Worm (Caenorhabditis elegans) whole organism, L2 larva: ENCODE data around the gene ddo-3.
"Not testable (repeated sequence)": the region's sequence is repeated elsewhere in the genome, so short reads cannot be mapped to it uniquely, and the experiment has no call there.

Experiments
- C34F6.9 ChIP-seq: fragments of 150-350 bp; optimal IDR thresholded peaks from 2 replicates; lab custom pipeline; 2014; ENCODE audit warnings: missing biosample characterization, missing genetic modification characterization
- F13H6.1 ChIP-seq: sonication (generic microtip); optimal IDR thresholded peaks from 2 replicates; lab custom pipeline; 2016; ENCODE audit warnings: missing genetic modification characterization, missing compliant biosample characterization
- R02D3.7 ChIP-seq: fragments of 150-350 bp; optimal IDR thresholded peaks from 2 replicates; lab custom pipeline; 2014; ENCODE audit warnings: missing biosample characterization, missing genetic modification characterization
- alr-1 ChIP-seq: fragments of 150-350 bp; optimal IDR thresholded peaks from 2 replicates; lab custom pipeline; 2014; ENCODE audit warnings: missing biosample characterization, missing genetic modification characterization
- aly-2 ChIP-seq: fragments of 150-350 bp; optimal IDR thresholded peaks from 2 replicates; lab custom pipeline; 2014; ENCODE audit warnings: missing biosample characterization, missing genetic modification characterization
- blmp-1 ChIP-seq: sonication (generic microtip); optimal IDR thresholded peaks from 2 replicates; lab custom pipeline; 2017; ENCODE audit warnings: missing genetic modification characterization, mild to moderate bottlenecking, missing compliant biosample characterization, antibody characterized with exemption, moderate library complexity; ENCODE audit not compliant: insufficient read depth
- ceh-16 ChIP-seq: fragments of 150-350 bp; optimal IDR thresholded peaks from 2 replicates; lab custom pipeline; 2014; ENCODE audit warnings: missing biosample characterization, missing genetic modification characterization
- ceh-82 ChIP-seq: fragments of 150-350 bp; optimal IDR thresholded peaks from 2 replicates; lab custom pipeline; 2014; ENCODE audit warnings: missing biosample characterization, missing genetic modification characterization
- crh-2 ChIP-seq: sonication (generic microtip); optimal IDR thresholded peaks from 2 replicates; lab custom pipeline; 2017; ENCODE audit warnings: missing biosample characterization, missing genetic modification characterization
- egl-27 ChIP-seq: sonication (generic microtip); optimal IDR thresholded peaks from 3 replicates; lab custom pipeline; 2017; ENCODE audit warnings: missing biosample characterization, missing genetic modification reagents, missing genetic modification characterization
- fos-1 ChIP-seq: fragments of 150-350 bp; optimal IDR thresholded peaks from 2 replicates; lab custom pipeline; 2014; ENCODE audit warnings: missing biosample characterization, missing genetic modification characterization
- gmeb-1 ChIP-seq: fragments of 150-350 bp; optimal IDR thresholded peaks from 2 replicates; lab custom pipeline; 2014; ENCODE audit warnings: missing biosample characterization, missing genetic modification characterization
- lin-11 ChIP-seq: fragments of 150-350 bp; sonication (generic microtip); optimal IDR thresholded peaks from 2 replicates; lab custom pipeline; 2014; ENCODE audit warnings: missing biosample characterization, missing genetic modification characterization, inconsistent platforms, mixed read lengths
- lin-13 ChIP-seq: fragments of 150-350 bp; optimal IDR thresholded peaks from 2 replicates; lab custom pipeline; 2014; ENCODE audit warnings: missing biosample characterization, missing genetic modification reagents, missing genetic modification characterization
- lin-39 ChIP-seq: fragments of 150-350 bp; optimal IDR thresholded peaks from 2 replicates; lab custom pipeline; 2014; ENCODE audit warnings: missing biosample characterization, missing genetic modification reagents, missing genetic modification characterization
- lsy-2 ChIP-seq, 2 experiments: fragments of 150-350 bp in 1 of 2; sonication (generic microtip) in 1 of 2; optimal IDR thresholded peaks; 2 replicates each; lab custom pipeline; 2014 to 2017; ENCODE audit warnings: missing biosample characterization in 2 of 2, missing genetic modification characterization in 2 of 2
- mbf-1 ChIP-seq: sonication (generic microtip); optimal IDR thresholded peaks from 2 replicates; lab custom pipeline; 2017; ENCODE audit warnings: missing biosample characterization, missing genetic modification characterization
- mdl-1 ChIP-seq, 2 experiments: fragments of 150-350 bp in 1 of 2; sonication (generic microtip) in 1 of 2; optimal IDR thresholded peaks; 2 replicates each; lab custom pipeline; 2017; ENCODE audit warnings: missing biosample characterization in 2 of 2, missing genetic modification characterization in 2 of 2
- nhr-10 ChIP-seq: sonication (generic microtip); optimal IDR thresholded peaks from 2 replicates; lab custom pipeline; 2017; ENCODE audit warnings: missing biosample characterization, missing genetic modification characterization
- nhr-11 ChIP-seq: fragments of 150-350 bp; optimal IDR thresholded peaks from 2 replicates; lab custom pipeline; 2014; ENCODE audit warnings: missing biosample characterization, missing genetic modification characterization
- nhr-12 ChIP-seq: fragments of 150-350 bp; optimal IDR thresholded peaks from 2 replicates; lab custom pipeline; 2014; ENCODE audit warnings: missing biosample characterization, missing genetic modification characterization
- nhr-129 ChIP-seq: fragments of 150-350 bp; optimal IDR thresholded peaks from 2 replicates; lab custom pipeline; 2014; ENCODE audit warnings: missing biosample characterization, missing genetic modification characterization
- nhr-21 ChIP-seq: fragments of 150-350 bp; optimal IDR thresholded peaks from 2 replicates; lab custom pipeline; 2014; ENCODE audit warnings: missing biosample characterization, missing genetic modification characterization
- nhr-23 ChIP-seq: fragments of 150-350 bp; optimal IDR thresholded peaks from 2 replicates; lab custom pipeline; 2014; ENCODE audit warnings: missing biosample characterization, missing genetic modification reagents, missing genetic modification characterization
- nhr-25 ChIP-seq: fragments of 150-350 bp; sonication (generic microtip); optimal IDR thresholded peaks from 3 replicates; lab custom pipeline; 2014; ENCODE audit warnings: missing biosample characterization, missing genetic modification characterization
- nhr-6 ChIP-seq: fragments of 150-350 bp; optimal IDR thresholded peaks from 2 replicates; lab custom pipeline; 2014; ENCODE audit warnings: missing biosample characterization, missing genetic modification characterization
- nhr-77 ChIP-seq: fragments of 150-350 bp; optimal IDR thresholded peaks from 2 replicates; lab custom pipeline; 2014; ENCODE audit warnings: missing biosample characterization, missing genetic modification characterization
- sma-3 ChIP-seq: sonication (generic microtip); optimal IDR thresholded peaks from 2 replicates; lab custom pipeline; 2016; ENCODE audit warnings: missing genetic modification reagents, missing genetic modification characterization, missing compliant biosample characterization
- sma-9 ChIP-seq, 2 experiments: fragments of 150-350 bp in 1 of 2; sonication (generic microtip) in 1 of 2; optimal IDR thresholded peaks; 2 replicates each; lab custom pipeline; 2014 to 2016; ENCODE audit warnings: missing genetic modification characterization in 2 of 2, mild to moderate bottlenecking in 1 of 2, missing biosample characterization in 1 of 2, missing compliant biosample characterization in 1 of 2, missing genetic modification reagents in 1 of 2, moderate library complexity in 1 of 2
- snpc-4 ChIP-seq: fragments of 150-350 bp; optimal IDR thresholded peaks from 2 replicates; lab custom pipeline; 2014; ENCODE audit warnings: missing biosample characterization, missing genetic modification characterization
- unc-39 ChIP-seq: fragments of 150-350 bp; optimal IDR thresholded peaks from 2 replicates; lab custom pipeline; 2014; ENCODE audit warnings: missing biosample characterization, missing genetic modification characterization
- unc-55 ChIP-seq: fragments of 150-350 bp; sonication (generic microtip); optimal IDR thresholded peaks from 3 replicates; lab custom pipeline; 2014; ENCODE audit warnings: missing biosample characterization, missing genetic modification reagents, missing genetic modification characterization
- unc-62 ChIP-seq: fragments of 150-350 bp; optimal IDR thresholded peaks from 2 replicates; lab custom pipeline; 2014; ENCODE audit warnings: missing biosample characterization, missing genetic modification reagents, missing genetic modification characterization
- zag-1 ChIP-seq: fragments of 150-350 bp; optimal IDR thresholded peaks from 2 replicates; lab custom pipeline; 2014; ENCODE audit warnings: missing biosample characterization, missing genetic modification characterization
- ztf-1 ChIP-seq: fragments of 200-800 bp; sonication (Bioruptor generic); conservative IDR thresholded peaks from 2 replicates; pipeline ENCODE4 v1.3.6; 2022; ENCODE audit warnings: missing genetic modification characterization, missing compliant biosample characterization
- ztf-4 ChIP-seq: fragments of 150-350 bp; optimal IDR thresholded peaks from 2 replicates; lab custom pipeline; 2014; ENCODE audit warnings: missing biosample characterization, missing genetic modification characterization

Gene ddo-3

ce11 chrIII:6587564-6587963, at the start of gene ddo-3:
Gene ddo-3, plus strand, starts transcription at chrIII:6587864.
- TF ChIP-seq nhr-12 (tag; lab: Kevin White, UChicago) = no peak
- TF ChIP-seq unc-39 (tag; lab: Kevin White, UChicago) = no peak
- TF ChIP-seq nhr-129 (tag; lab: Kevin White, UChicago) = no peak
- no peak for TF ChIP-seq C34F6.9 (tag; lab: Kevin White, UChicago)
- TF ChIP-seq ztf-1 (GFP tag; lab: Robert Waterston, UW) = no peak
- no peak for TF ChIP-seq nhr-10 (tag; lab: Kevin White, UChicago)
- no peak for TF ChIP-seq aly-2
- no peak for TF ChIP-seq egl-27 (tag; lab: Kevin White, UChicago)
- TF ChIP-seq R02D3.7 (tag; lab: Kevin White, UChicago) = no peak
- no peak for TF ChIP-seq ceh-16 (tag; lab: Kevin White, UChicago)
- TF ChIP-seq alr-1 (tag; lab: Kevin White, UChicago) = no peak
- no peak for TF ChIP-seq ceh-82 (tag; lab: Kevin White, UChicago)
- TF ChIP-seq unc-55 = no peak
- no peak for TF ChIP-seq ztf-4 (tag; lab: Kevin White, UChicago)
- TF ChIP-seq mdl-1 (tag; optimal IDR thresholded peaks at IDR 0.05; lab: Kevin White, UChicago) = no peak
- no peak for TF ChIP-seq blmp-1 (tag; lab: Kevin White, UChicago)

DNA sequence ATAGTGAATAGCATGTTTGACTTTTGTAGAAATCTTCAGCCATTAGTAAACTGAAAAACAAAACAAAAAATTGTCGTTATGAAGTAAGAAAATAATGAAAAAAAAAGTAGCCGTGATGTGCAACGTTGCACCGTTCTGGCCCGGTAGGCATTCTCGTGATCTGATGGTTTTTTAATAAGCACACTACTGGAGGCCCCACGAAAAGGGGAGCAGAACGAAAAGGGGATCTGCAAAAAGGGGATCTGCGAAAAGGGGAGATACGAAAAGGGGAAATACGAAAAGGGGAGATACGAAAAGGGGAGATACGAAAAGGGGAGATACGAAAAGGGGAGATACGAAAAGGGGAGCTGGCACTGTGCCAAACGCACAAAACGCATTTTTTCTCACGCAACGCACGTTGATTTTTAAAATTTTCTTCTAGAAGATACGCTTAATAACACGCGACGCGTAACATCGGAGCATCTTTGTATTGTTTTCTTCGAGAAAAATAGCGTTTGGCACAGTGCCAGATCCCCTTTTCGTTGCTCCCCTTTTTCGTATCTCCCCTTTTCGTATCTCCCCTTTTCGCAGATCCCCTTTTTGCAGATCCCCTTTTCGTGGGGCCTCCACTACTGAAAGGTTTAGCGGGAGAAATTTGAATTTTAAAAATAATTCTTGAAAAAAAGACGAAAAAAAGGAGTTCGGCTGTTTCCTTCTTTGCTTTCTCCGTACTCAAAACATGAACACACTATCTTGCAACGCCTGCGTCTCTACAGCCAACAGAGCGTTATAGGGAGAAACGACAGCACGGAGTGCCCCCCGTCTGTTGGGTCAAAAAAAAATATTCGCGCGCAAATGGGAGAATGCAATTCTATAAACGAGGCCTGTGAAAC, 36.2 kb upstream of the ddo-3 start, which contains the start of gene C09E7.7:
Gene C09E7.7, minus strand, starts transcription at position 57 of the 872 bp plus-strand sequence.
- peak; percentile 42 for TF ChIP-seq gmeb-1
- TF ChIP-seq fos-1 (tag; lab: Kevin White, UChicago) = peak; percentile 16
- TF ChIP-seq sma-3 (GFP tag; lab: Kevin White, UChicago) = peak; percentile 72
- TF ChIP-seq nhr-21 (tag; lab: Kevin White, UChicago) = peak; percentile 24
- peak; percentile 48 for TF ChIP-seq unc-55
- peak; percentile 43 for TF ChIP-seq nhr-129 (tag; lab: Kevin White, UChicago)
- TF ChIP-seq crh-2 (tag; lab: Kevin White, UChicago) = peak; percentile 18
- TF ChIP-seq C34F6.9 (tag; lab: Kevin White, UChicago) = peak; percentile 57
- peak; percentile 29 for TF ChIP-seq nhr-25
- peak; percentile 7 for TF ChIP-seq zag-1 (tag; lab: Kevin White, UChicago)
- peak; percentile 50 for TF ChIP-seq lin-13 (GFP tag; lab: Kevin White, UChicago)
- TF ChIP-seq F13H6.1 (tag; lab: Kevin White, UChicago) = peak; percentile 55
- peak; percentile 31 for TF ChIP-seq lin-11 (tag; lab: Kevin White, UChicago)
- TF ChIP-seq lsy-2 (tag; optimal IDR thresholded peaks at IDR 0.05; lab: Kevin White, UChicago) = peak; percentile 45 to 48
- peak; percentile 60 for TF ChIP-seq sma-9 (GFP tag; optimal IDR thresholded peaks at IDR 0.05; lab: Kevin White, UChicago)
- TF ChIP-seq sma-9 (tag; optimal IDR thresholded peaks at IDR 0.05; lab: Kevin White, UChicago) = not testable (repeated sequence)

- TF ChIP-seq nhr-11 (tag; lab: Kevin White, UChicago) (no peak), nhr-25 (no peak), sma-9 (GFP tag; optimal IDR thresholded peaks at IDR 0.05; lab: Kevin White, UChicago) (no peak), sma-9 (tag; optimal IDR thresholded peaks at IDR 0.05; lab: Kevin White, UChicago) (no peak), mbf-1 (tag; lab: Kevin White, UChicago) (no peak), nhr-12 (tag; lab: Kevin White, UChicago) (no peak), aly-2 (no peak), nhr-77 (tag; lab: Kevin White, UChicago) (no peak), snpc-4 (no peak), R02D3.7 (tag; lab: Kevin White, UChicago) (no peak), egl-27 (tag; lab: Kevin White, UChicago) (no peak), lin-11 (tag; lab: Kevin White, UChicago) (no peak), nhr-6 (tag; lab: Kevin White, UChicago) (no peak), fos-1 (tag; lab: Kevin White, UChicago) (no peak)
These were observed 29.2 kb upstream of the ddo-3 start, which contains the start of gene C09E7.8 for ce11 chrIII:6558487-6558886. Gene C09E7.8, minus strand, starts transcription at chrIII:6558587.

ce11 chrIII:6577159-6577558, 10.5 kb upstream of the ddo-3 start:
- TF ChIP-seq unc-62 (GFP tag; lab: Kevin White, UChicago) = no peak
- TF ChIP-seq egl-27 (tag; lab: Kevin White, UChicago) = no peak
- no peak for TF ChIP-seq nhr-10 (tag; lab: Kevin White, UChicago)
- TF ChIP-seq snpc-4 = no peak
- TF ChIP-seq blmp-1 (tag; lab: Kevin White, UChicago) = no peak
- no peak for TF ChIP-seq lin-11 (tag; lab: Kevin White, UChicago)
- TF ChIP-seq R02D3.7 (tag; lab: Kevin White, UChicago) = no peak
- TF ChIP-seq ceh-16 (tag; lab: Kevin White, UChicago) = no peak
- TF ChIP-seq nhr-23 (tag; lab: Kevin White, UChicago) = no peak
- TF ChIP-seq lin-39 (tag; lab: Kevin White, UChicago) = no peak
- no peak for TF ChIP-seq lin-13 (GFP tag; lab: Kevin White, UChicago)
- no peak for TF ChIP-seq lsy-2 (tag; optimal IDR thresholded peaks at IDR 0.05; lab: Kevin White, UChicago)
- TF ChIP-seq ztf-1 (GFP tag; lab: Robert Waterston, UW) = no peak
- TF ChIP-seq, all 48 proteins: peak for 0
